Fruit fly (Drosophila melanogaster): ENCODE results near the gene miple2.

dm6 chr3L:257618-258475, 13.2 kb upstream of the miple2 start, which contains the start of the genes DIP2 and wac:
- TF ChIP-seq CG8119 (GFP tag; IDR thresholded peaks at IDR 0.05): no peak
- no peak for TF ChIP-seq CG9139 (GFP tag; optimal IDR thresholded peaks at IDR 0.05)
- no peak for TF ChIP-seq CG34406 (GFP tag; optimal IDR thresholded peaks at IDR 0.05)
- TF ChIP-seq Gug (GFP tag; IDR thresholded peaks at IDR 0.05): no peak
